Fruit fly (Drosophila melanogaster): Measurements from ENCODE around the gene CstF50.

DNA sequence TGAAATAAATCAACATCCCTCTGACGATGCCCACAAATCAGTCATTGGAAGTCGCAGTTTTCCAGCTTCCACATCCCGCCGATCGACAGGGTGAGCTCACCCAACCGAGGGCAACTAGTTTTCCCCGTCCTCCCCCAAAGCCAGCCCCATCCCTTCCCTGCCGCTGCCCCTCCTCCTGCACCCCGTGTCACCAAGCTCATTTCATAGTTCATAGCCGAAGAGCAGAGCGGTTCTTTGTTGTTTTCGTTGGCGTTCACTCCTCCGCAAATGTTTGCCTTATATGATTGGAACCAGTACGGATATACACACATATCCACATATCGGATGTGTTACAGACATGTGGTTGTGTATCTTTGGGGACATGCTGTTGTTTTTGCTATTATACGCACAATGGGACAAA lies 16.7 kb downstream of the CstF50 start:
- TF ChIP-seq psq (optimal IDR thresholded peaks at IDR 0.05), result no peak
- TF ChIP-seq pan (optimal IDR thresholded peaks at IDR 0.05), result no peak
